Worm (Caenorhabditis elegans) whole organism, early embryonic: ENCODE data around the gene F14H8.2.

ENCODE experiments used
- F13C5.2 ChIP-seq: sonication (generic microtip); optimal IDR thresholded peaks from 2 replicates; lab custom pipeline; 2017; ENCODE audit warnings: mild to moderate bottlenecking, missing genetic modification characterization, inconsistent platforms, missing compliant biosample characterization
- aly-1 ChIP-seq: sonication (generic microtip); optimal IDR thresholded peaks from 2 replicates; lab custom pipeline; 2016; ENCODE audit warnings: missing genetic modification characterization, missing compliant biosample characterization
- ama-1 ChIP-seq: fragments of 150-350 bp; optimal IDR thresholded peaks from 2 replicates; lab custom pipeline; 2014
- flt-1 ChIP-seq: fragments of 200-800 bp; sonication (Bioruptor generic); IDR thresholded peaks from 2 replicates; pipeline ENCODE4 v1.3.6; 2022; ENCODE audit warnings: missing genetic modification characterization, missing compliant biosample characterization
- scrt-1 ChIP-seq: fragments of 200-800 bp; sonication (Bioruptor generic); IDR thresholded peaks from 2 replicates; pipeline ENCODE4 v1.3.6; 2022; ENCODE audit warnings: missing genetic modification characterization, missing compliant biosample characterization
- sea-1 ChIP-seq: fragments of 200-800 bp; sonication (Bioruptor generic); conservative IDR thresholded peaks from 2 replicates; pipeline ENCODE4 v1.3.6; 2022; ENCODE audit warnings: missing genetic modification characterization, missing compliant biosample characterization
- tbx-37 ChIP-seq: fragments of 200-800 bp; sonication (Bioruptor generic); conservative IDR thresholded peaks from 2 replicates; pipeline ENCODE4 v1.3.6; 2022; ENCODE audit warnings: missing genetic modification reagents, missing genetic modification characterization, missing compliant biosample characterization

ce11 chrV:15004800-15005199, 15.3 kb downstream of the F14H8.2 start, which contains the start of gene hrde-2:
- no peak for TF ChIP-seq ama-1 (lab: Kevin White, UChicago)
- TF ChIP-seq sea-1 (GFP tag; lab: Robert Waterston, UW), result no peak
- TF ChIP-seq scrt-1, result no peak
- TF ChIP-seq tbx-37 (GFP tag; lab: Robert Waterston, UW), result no peak
- TF ChIP-seq F13C5.2 (tag; lab: Kevin White, UChicago), result no peak
- TF ChIP-seq aly-1 (tag; lab: Kevin White, UChicago), result no peak
- TF ChIP-seq flt-1 (GFP tag; lab: Robert Waterston, UW), result no peak
